Worm (Caenorhabditis elegans) whole organism, L1 larva: ENCODE data around the gene ZK856.16.

Experiments used
- C04F5.9 ChIP-seq: sonication (generic microtip); optimal IDR thresholded peaks from 2 replicates; lab custom pipeline; 2016; ENCODE audit warnings: missing genetic modification characterization, missing compliant biosample characterization
- C34B4.2 ChIP-seq: sonication (generic microtip); optimal IDR thresholded peaks from 2 replicates; lab custom pipeline; 2017; ENCODE audit warnings: mild to moderate bottlenecking, missing genetic modification characterization, missing compliant biosample characterization
- F16B12.6 ChIP-seq: fragments of 150-350 bp; optimal IDR thresholded peaks from 2 replicates; lab custom pipeline; 2014; ENCODE audit warnings: missing biosample characterization, missing genetic modification characterization
- aha-1 ChIP-seq: fragments of 150-350 bp; optimal IDR thresholded peaks from 2 replicates; lab custom pipeline; 2014; ENCODE audit warnings: missing biosample characterization, missing genetic modification characterization
- alr-1 ChIP-seq: fragments of 200-800 bp; sonication (Bioruptor generic); optimal IDR thresholded peaks from 2 replicates; lab custom pipeline; 2018; ENCODE audit warnings: borderline replicate concordance, mild to moderate bottlenecking, missing genetic modification characterization, missing compliant biosample characterization
- aly-2 ChIP-seq: fragments of 150-350 bp; optimal IDR thresholded peaks from 2 replicates; lab custom pipeline; 2014; ENCODE audit warnings: missing biosample characterization, missing genetic modification characterization
- ama-1 ChIP-seq: fragments of 150-350 bp; optimal IDR thresholded peaks from 2 replicates; lab custom pipeline; 2014
- ceh-63 ChIP-seq: fragments of 200-800 bp; sonication (Bioruptor generic); optimal IDR thresholded peaks from 2 replicates; lab custom pipeline; 2018; ENCODE audit warnings: mild to moderate bottlenecking, missing genetic modification characterization, missing compliant biosample characterization
- ceh-82 ChIP-seq, 3 experiments: fragments of 150-350 bp in 1 of 3; sonication (generic microtip) in 2 of 3; optimal IDR thresholded peaks; 2 replicates each; lab custom pipeline; 2014 to 2017; ENCODE audit warnings: missing biosample characterization in 3 of 3, missing genetic modification characterization in 3 of 3
- ceh-88 ChIP-seq: fragments of 200-800 bp; sonication (Bioruptor generic); IDR thresholded peaks from 2 replicates; pipeline ENCODE4 v1.3.6; 2022; ENCODE audit warnings: missing genetic modification characterization, missing compliant biosample characterization
- ceh-90 ChIP-seq: sonication (generic microtip); optimal IDR thresholded peaks from 2 replicates; lab custom pipeline; 2016; ENCODE audit warnings: missing genetic modification characterization, missing compliant biosample characterization
- dsc-1 ChIP-seq: sonication (generic microtip); optimal IDR thresholded peaks from 2 replicates; lab custom pipeline; 2016; ENCODE audit warnings: mild to moderate bottlenecking, missing genetic modification characterization, missing compliant biosample characterization
- efl-3 ChIP-seq: fragments of 200-800 bp; sonication (Bioruptor generic); optimal IDR thresholded peaks from 2 replicates; lab custom pipeline; 2018; ENCODE audit warnings: mild to moderate bottlenecking, missing genetic modification characterization, missing compliant biosample characterization
- elt-2 ChIP-seq: sonication (generic microtip); optimal IDR thresholded peaks from 2 replicates; lab custom pipeline; 2016; ENCODE audit warnings: missing genetic modification characterization, mild to moderate bottlenecking, inconsistent platforms, missing compliant biosample characterization, missing genetic modification reagents
- elt-3 ChIP-seq, 6 experiments: fragments of 150-350 bp in 1 of 6; sonication (generic microtip); optimal IDR thresholded peaks; 2 replicates each; lab custom pipeline; 2017 to 2018; ENCODE audit warnings: missing biosample characterization in 6 of 6, missing genetic modification characterization in 6 of 6, inconsistent platforms in 1 of 6
- ets-5 ChIP-seq: fragments of 200-800 bp; sonication (Bioruptor generic); IDR thresholded peaks from 2 replicates; pipeline ENCODE4 v1.3.6; 2022; ENCODE audit warnings: missing genetic modification characterization, missing compliant biosample characterization
- fkh-10 ChIP-seq: sonication (generic microtip); optimal IDR thresholded peaks from 2 replicates; lab custom pipeline; 2017; ENCODE audit warnings: missing biosample characterization, missing genetic modification reagents, missing genetic modification characterization
- fos-1 ChIP-seq: fragments of 150-350 bp; optimal IDR thresholded peaks from 2 replicates; lab custom pipeline; 2014; ENCODE audit warnings: missing biosample characterization, missing genetic modification characterization
- hlh-4 ChIP-seq: sonication (generic microtip); optimal IDR thresholded peaks from 2 replicates; lab custom pipeline; 2016; ENCODE audit warnings: mild to moderate bottlenecking, missing genetic modification characterization, missing compliant biosample characterization
- hpl-2 ChIP-seq: fragments of 150-350 bp; optimal IDR thresholded peaks from 2 replicates; lab custom pipeline; 2014; ENCODE audit warnings: missing biosample characterization, missing genetic modification reagents, missing genetic modification characterization
- irx-1 ChIP-seq: sonication (generic microtip); optimal IDR thresholded peaks from 2 replicates; lab custom pipeline; 2016; ENCODE audit warnings: missing genetic modification characterization, missing compliant biosample characterization
- isw-1 ChIP-seq: fragments of 200-800 bp; sonication (Bioruptor generic); IDR thresholded peaks from 2 replicates; pipeline ENCODE4 v1.3.6; 2022; ENCODE audit warnings: missing genetic modification characterization, missing compliant biosample characterization
- jun-1 ChIP-seq: fragments of 150-350 bp; optimal IDR thresholded peaks from 2 replicates; lab custom pipeline; 2014; ENCODE audit warnings: missing biosample characterization, missing genetic modification reagents, missing genetic modification characterization
- lin-15B ChIP-seq: fragments of 150-350 bp; sonication (generic microtip); optimal IDR thresholded peaks from 3 replicates; lab custom pipeline; 2014; ENCODE audit warnings: missing biosample characterization, missing genetic modification characterization
- lin-35 ChIP-seq, 2 experiments: fragments of 150-350 bp; optimal IDR thresholded peaks; 2 replicates each; lab custom pipeline; 2014; ENCODE audit warnings: missing biosample characterization in 2 of 2, missing genetic modification characterization in 2 of 2, missing genetic modification reagents in 2 of 2
- lin-39 ChIP-seq: fragments of 150-350 bp; optimal IDR thresholded peaks from 2 replicates; lab custom pipeline; 2014; ENCODE audit warnings: missing biosample characterization, missing genetic modification reagents, missing genetic modification characterization
- mef-2 ChIP-seq: fragments of 150-350 bp; optimal IDR thresholded peaks from 2 replicates; lab custom pipeline; 2014; ENCODE audit warnings: missing biosample characterization, missing genetic modification characterization
- nhr-11 ChIP-seq: fragments of 150-350 bp; optimal IDR thresholded peaks from 2 replicates; lab custom pipeline; 2014; ENCODE audit warnings: missing biosample characterization, missing genetic modification characterization
- nhr-20 ChIP-seq: sonication (generic microtip); optimal IDR thresholded peaks from 2 replicates; lab custom pipeline; 2016; ENCODE audit warnings: mild to moderate bottlenecking, missing genetic modification characterization, missing compliant biosample characterization
- nhr-237 ChIP-seq: fragments of 150-350 bp; optimal IDR thresholded peaks from 2 replicates; lab custom pipeline; 2014; ENCODE audit warnings: missing biosample characterization, missing genetic modification characterization
- nhr-28 ChIP-seq: fragments of 150-350 bp; optimal IDR thresholded peaks from 2 replicates; lab custom pipeline; 2014; ENCODE audit warnings: missing biosample characterization, missing genetic modification characterization
- nhr-71 ChIP-seq: sonication (generic microtip); optimal IDR thresholded peaks from 2 replicates; lab custom pipeline; 2016; ENCODE audit warnings: mild to moderate bottlenecking, missing genetic modification characterization, moderate library complexity, missing compliant biosample characterization
- nhr-84 ChIP-seq: sonication (generic microtip); optimal IDR thresholded peaks from 2 replicates; lab custom pipeline; 2017; ENCODE audit warnings: missing biosample characterization, missing genetic modification characterization
- pqm-1 ChIP-seq: sonication (generic microtip); optimal IDR thresholded peaks from 3 replicates; lab custom pipeline; 2017; ENCODE audit warnings: missing biosample characterization, missing genetic modification characterization
- rnt-1 ChIP-seq: sonication (generic microtip); optimal IDR thresholded peaks from 2 replicates; lab custom pipeline; 2016; ENCODE audit warnings: mild to moderate bottlenecking, missing genetic modification characterization, moderate library complexity, missing compliant biosample characterization
- snpc-4 ChIP-seq: fragments of 150-350 bp; optimal IDR thresholded peaks from 2 replicates; lab custom pipeline; 2014; ENCODE audit warnings: missing biosample characterization, missing genetic modification characterization
- snu-23 ChIP-seq: sonication (generic microtip); optimal IDR thresholded peaks from 2 replicates; lab custom pipeline; 2016; ENCODE audit warnings: missing genetic modification characterization, missing compliant biosample characterization
- sox-4 ChIP-seq: sonication (generic microtip); optimal IDR thresholded peaks from 2 replicates; lab custom pipeline; 2016; ENCODE audit warnings: missing genetic modification characterization, missing compliant biosample characterization
- sptf-1 ChIP-seq: fragments of 150-350 bp; optimal IDR thresholded peaks from 2 replicates; lab custom pipeline; 2014; ENCODE audit warnings: missing biosample characterization, missing genetic modification characterization
- tbx-2 ChIP-seq: sonication (generic microtip); optimal IDR thresholded peaks from 2 replicates; lab custom pipeline; 2016; ENCODE audit warnings: missing genetic modification characterization, missing compliant biosample characterization
- tlp-1 ChIP-seq: fragments of 150-350 bp; optimal IDR thresholded peaks from 2 replicates; lab custom pipeline; 2014; ENCODE audit warnings: missing biosample characterization, missing genetic modification characterization
- unc-130 ChIP-seq: fragments of 150-350 bp; optimal IDR thresholded peaks from 2 replicates; lab custom pipeline; 2017; ENCODE audit warnings: missing biosample characterization, missing genetic modification characterization, inconsistent platforms
- unc-30 ChIP-seq: sonication (generic microtip); optimal IDR thresholded peaks from 2 replicates; lab custom pipeline; 2017; ENCODE audit warnings: missing biosample characterization, missing genetic modification characterization
- unc-62 ChIP-seq: fragments of 150-350 bp; optimal IDR thresholded peaks from 2 replicates; lab custom pipeline; 2014; ENCODE audit warnings: missing biosample characterization, missing genetic modification reagents, missing genetic modification characterization
- unc-98 ChIP-seq: fragments of 200-800 bp; sonication (Bioruptor generic); IDR thresholded peaks from 2 replicates; pipeline ENCODE4 v1.3.6; 2022; ENCODE audit warnings: missing genetic modification characterization, missing compliant biosample characterization
- xbp-1 ChIP-seq: sonication (generic microtip); optimal IDR thresholded peaks from 2 replicates; lab custom pipeline; 2016; ENCODE audit warnings: missing genetic modification characterization, missing compliant biosample characterization
- zip-4 ChIP-seq: fragments of 200-800 bp; sonication (Bioruptor generic); optimal IDR thresholded peaks from 2 replicates; lab custom pipeline; 2018; ENCODE audit warnings: mild to moderate bottlenecking, missing genetic modification characterization, moderate library complexity, missing compliant biosample characterization
- ztf-4 ChIP-seq: fragments of 150-350 bp; optimal IDR thresholded peaks from 2 replicates; lab custom pipeline; 2014; ENCODE audit warnings: missing biosample characterization, missing genetic modification characterization

Gene ZK856.16

DNA sequence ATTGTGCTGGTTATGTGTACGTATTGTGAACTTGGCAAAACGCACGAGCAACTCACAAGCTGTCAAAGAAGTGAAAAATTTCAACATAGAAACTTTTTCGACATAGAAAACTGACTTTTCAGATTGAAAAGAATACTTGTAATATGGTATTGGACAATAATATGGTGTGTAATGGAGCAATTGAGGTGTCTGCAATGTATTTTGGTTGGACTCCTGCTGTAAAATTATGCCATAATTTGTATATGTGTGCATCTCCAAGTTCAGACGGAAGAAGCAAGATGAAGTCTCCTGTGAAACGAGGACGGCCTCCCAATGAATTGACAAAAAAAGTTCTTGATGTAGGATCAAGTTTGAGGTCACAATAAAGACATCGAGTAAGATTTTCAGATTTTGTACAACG lies 21.6 kb downstream of the ZK856.16 start:
- TF ChIP-seq unc-130 (tag; lab: Kevin White, UChicago) (no peak), lin-35 (GFP tag; optimal IDR thresholded peaks at IDR 0.05; lab: Kevin White, UChicago) (no peak), tbx-2 (tag; lab: Kevin White, UChicago) (no peak), xbp-1 (no peak), ceh-90 (tag; lab: Kevin White, UChicago) (no peak), unc-62 (GFP tag; lab: Kevin White, UChicago) (no peak), nhr-71 (no peak), ztf-4 (tag; lab: Kevin White, UChicago) (no peak), ama-1 (no peak), irx-1 (no peak), unc-98 (GFP tag; lab: Robert Waterston, UW) (no peak), zip-4 (GFP tag; lab: Kevin White, UChicago) (no peak), mef-2 (tag; lab: Kevin White, UChicago) (no peak), sptf-1 (tag; lab: Kevin White, UChicago) (no peak), fkh-10 (no peak), snpc-4 (tag; lab: Kevin White, UChicago) (no peak)
- TF ChIP-seq, all 84 proteins: peak for 0

DNA sequence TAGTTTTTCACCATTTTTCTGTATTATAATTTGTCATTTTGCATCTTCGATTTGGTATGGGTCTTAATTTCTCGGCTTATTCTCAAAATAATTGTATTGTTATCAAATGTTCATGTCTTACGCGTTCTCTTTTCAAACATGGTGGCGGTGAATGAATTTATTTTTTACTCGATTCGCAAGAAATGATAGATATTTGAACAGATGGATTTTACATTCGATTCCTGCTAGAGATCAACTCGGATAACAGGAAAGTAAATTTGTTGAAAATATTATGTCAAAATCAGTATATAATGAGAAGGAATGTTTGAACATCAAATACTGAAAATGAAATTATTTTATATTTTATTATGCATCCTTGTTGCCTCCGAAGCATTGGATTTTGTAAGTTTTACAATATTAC lies 22.4 kb downstream of the ZK856.16 start, which contains the start of gene ZK856.4:
Gene ZK856.4 (plus strand): TSS at position 301 of the 400 bp plus-strand sequence.
- TF ChIP-seq F16B12.6 (tag; lab: Kevin White, UChicago) (no peak), aha-1 (tag; lab: Kevin White, UChicago) (no peak), isw-1 (no peak), rnt-1 (tag; lab: Kevin White, UChicago) (no peak), C04F5.9 (no peak), elt-3 (tag; optimal IDR thresholded peaks at IDR 0.05; lab: Kevin White, UChicago) (no peak), tlp-1 (no peak), ceh-63 (GFP tag; lab: Kevin White, UChicago) (no peak), unc-130 (tag; lab: Kevin White, UChicago) (no peak), lin-39 (tag; lab: Kevin White, UChicago) (no peak), jun-1 (tag; lab: Kevin White, UChicago) (no peak), nhr-84 (no peak), dsc-1 (tag; lab: Kevin White, UChicago) (no peak)

DNA sequence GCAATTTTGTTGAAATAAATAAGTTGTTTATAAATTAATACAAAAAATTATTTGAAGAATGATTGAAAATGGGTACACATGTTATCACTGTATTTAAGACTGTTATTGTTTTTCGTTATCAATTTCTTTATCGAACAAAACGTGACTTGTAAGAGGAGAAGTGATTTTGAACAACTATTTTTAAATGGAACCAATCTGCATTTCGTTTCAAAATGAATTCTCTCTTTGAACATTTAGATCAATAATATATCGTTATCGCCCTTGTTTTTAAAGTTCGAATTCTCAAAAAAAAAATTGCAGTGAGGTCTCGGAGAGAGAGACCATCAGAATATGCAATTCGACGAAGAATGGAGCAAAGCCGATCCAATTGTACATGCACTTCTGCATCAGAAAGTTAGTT lies 26.1 kb downstream of the ZK856.16 start, which contains the start of gene cul-5:
Gene cul-5 (plus strand): TSS at position 301 of the 400 bp plus-strand sequence.
- TF ChIP-seq unc-62 (GFP tag; lab: Kevin White, UChicago) (no peak), elt-2 (tag; lab: Kevin White, UChicago) (peak; percentile 41)

DNA sequence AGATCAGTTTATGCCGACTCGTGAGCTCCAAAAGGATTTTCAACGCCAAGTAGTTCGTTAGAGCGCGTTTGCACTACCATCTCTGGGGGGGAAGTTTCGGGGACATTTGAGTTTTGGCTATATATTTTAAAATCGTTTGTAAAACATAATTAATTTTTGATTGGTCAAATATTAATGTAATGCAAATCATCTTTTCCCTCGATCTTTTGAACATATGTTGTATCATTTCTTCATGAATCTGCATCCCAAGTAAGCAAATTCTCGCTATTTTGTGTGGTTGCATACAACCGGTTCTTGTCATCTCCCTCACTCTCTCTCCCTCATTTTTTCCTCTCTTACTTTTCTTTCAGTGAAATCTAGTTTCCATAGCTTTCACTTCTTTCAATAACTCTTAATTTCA lies 27.2 kb downstream of the ZK856.16 start:
- TF ChIP-seq efl-3 = no peak
- no peak for TF ChIP-seq hpl-2 (GFP tag; lab: Kevin White, UChicago)
- no peak for TF ChIP-seq lin-39 (tag; lab: Kevin White, UChicago)
- peak; percentile 41 for TF ChIP-seq lin-15B
- peak; percentile 41 for TF ChIP-seq sox-4 (tag; lab: Kevin White, UChicago)
- peak; percentile 23 for TF ChIP-seq nhr-237 (tag; lab: Kevin White, UChicago)
- TF ChIP-seq nhr-20 (tag; lab: Kevin White, UChicago) = peak; percentile 85
- TF ChIP-seq hlh-4 = peak; percentile 24
- no peak for TF ChIP-seq fos-1 (tag; lab: Kevin White, UChicago)
- TF ChIP-seq unc-62 (GFP tag; lab: Kevin White, UChicago) = no peak
- TF ChIP-seq alr-1 (tag; lab: Kevin White, UChicago) = no peak
- no peak for TF ChIP-seq aly-2 (tag; lab: Kevin White, UChicago)
- peak; percentile 39 for TF ChIP-seq unc-130 (tag; lab: Kevin White, UChicago)
- TF ChIP-seq C34B4.2 = no peak
- no peak for TF ChIP-seq pqm-1 (tag; lab: Kevin White, UChicago)
- TF ChIP-seq snu-23 (GFP tag; lab: Kevin White, UChicago) = peak; percentile 81
- no peak for TF ChIP-seq ceh-82 (tag; optimal IDR thresholded peaks at IDR 0.05; lab: Kevin White, UChicago)
- peak; percentile 24 for TF ChIP-seq elt-2 (tag; lab: Kevin White, UChicago)
- no peak for TF ChIP-seq mef-2 (tag; lab: Kevin White, UChicago)
- TF ChIP-seq ceh-88 = peak; percentile 59
- TF ChIP-seq unc-98 (GFP tag; lab: Robert Waterston, UW) = no peak
- TF ChIP-seq zip-4 (GFP tag; lab: Kevin White, UChicago) = no peak
- TF ChIP-seq unc-30 (tag; lab: Kevin White, UChicago) = no peak
- TF ChIP-seq nhr-28 (tag; lab: Kevin White, UChicago) = no peak
- no peak for TF ChIP-seq ets-5
- TF ChIP-seq nhr-11 = no peak
- peak; percentile 54 for TF ChIP-seq snpc-4 (tag; lab: Kevin White, UChicago)
- peak; percentile 75 for TF ChIP-seq tbx-2 (tag; lab: Kevin White, UChicago)
